Fruit fly (Drosophila melanogaster): ENCODE data around the gene scpr-A.

The scpr-A gene

dm6 chr3R:11240891-11241290, at the start of gene scpr-A, which contains the start of gene scpr-B:
TSS of gene scpr-A (plus strand) at chr3R:11241183.
TSS of gene scpr-B (minus strand) at chr3R:11240991.
- TF ChIP-seq CG17801 (GFP tag; optimal IDR thresholded peaks at IDR 0.05; ENCODE audit: partially characterized antibody), result no peak

dm6 chr3R:11195792-11196191, 45.2 kb upstream of the scpr-A start, which contains the start of gene CG18577:
TSS of gene CG18577 (plus strand) at chr3R:11196092.
- no peak for TF ChIP-seq CG17801 (GFP tag; optimal IDR thresholded peaks at IDR 0.05; ENCODE audit: partially characterized antibody)

- TF ChIP-seq CG17801 (GFP tag; optimal IDR thresholded peaks at IDR 0.05; ENCODE audit: partially characterized antibody), result peak; percentile 83
Observed at dm6 chr3R:11196648-11197388, 44.2 kb upstream of the scpr-A start.

- TF ChIP-seq CG17801 (GFP tag; optimal IDR thresholded peaks at IDR 0.05; ENCODE audit: partially characterized antibody), result no peak
Observed at dm6 chr3R:11197389-11197716, 43.6 kb upstream of the scpr-A start, which contains the start of gene cu. TSS of gene cu (plus strand) at chr3R:11197592.

dm6 chr3R:11198062-11198472, 42.9 kb upstream of the scpr-A start:
- peak; percentile 37 for TF ChIP-seq CG17801 (GFP tag; optimal IDR thresholded peaks at IDR 0.05; ENCODE audit: partially characterized antibody)

dm6 chr3R:11199227-11199835, 41.7 kb upstream of the scpr-A start:
- TF ChIP-seq CG17801 (GFP tag; optimal IDR thresholded peaks at IDR 0.05; ENCODE audit: partially characterized antibody), result no peak

dm6 chr3R:11200042-11200884, 40.7 kb upstream of the scpr-A start:
- TF ChIP-seq CG17801 (GFP tag; optimal IDR thresholded peaks at IDR 0.05; ENCODE audit: partially characterized antibody), result no peak

- no peak for TF ChIP-seq CG17801 (GFP tag; optimal IDR thresholded peaks at IDR 0.05; ENCODE audit: partially characterized antibody)
Observed at dm6 chr3R:11200885-11201421, 40.0 kb upstream of the scpr-A start.

dm6 chr3R:11208766-11209331, 32.1 kb upstream of the scpr-A start:
- TF ChIP-seq CG17801 (GFP tag; optimal IDR thresholded peaks at IDR 0.05; ENCODE audit: partially characterized antibody), result peak; percentile 1

dm6 chr3R:11209801-11210402, 31.1 kb upstream of the scpr-A start, which contains the start of the genes SdhC and Tctp:
TSS of gene SdhC (minus strand) at chr3R:11209849.
TSS of gene Tctp (plus strand) at chr3R:11210247.
- TF ChIP-seq CG17801 (GFP tag; optimal IDR thresholded peaks at IDR 0.05; ENCODE audit: partially characterized antibody), result peak; percentile 62

- peak; percentile 65 for TF ChIP-seq CG17801 (GFP tag; optimal IDR thresholded peaks at IDR 0.05; ENCODE audit: partially characterized antibody)
Observed at dm6 chr3R:11211291-11212061, 29.5 kb upstream of the scpr-A start.

- peak; percentile 82 for TF ChIP-seq CG17801 (GFP tag; optimal IDR thresholded peaks at IDR 0.05; ENCODE audit: partially characterized antibody)
Observed at dm6 chr3R:11214449-11214950, 26.5 kb upstream of the scpr-A start, which contains the start of gene ZnT86D. TSS of gene ZnT86D (minus strand) at chr3R:11214539.

dm6 chr3R:11216156-11216630, 24.8 kb upstream of the scpr-A start, which contains the start of the genes RpS25 and CG4820:
TSS of gene RpS25 (minus strand) at chr3R:11216287.
TSS of gene CG4820 (plus strand) at chr3R:11216535.
- TF ChIP-seq CG17801 (GFP tag; optimal IDR thresholded peaks at IDR 0.05; ENCODE audit: partially characterized antibody), result peak; percentile 94
